Worm (Caenorhabditis elegans) whole organism, L3 larva: ENCODE results near the gene srbc-8.
"Not testable (repeated sequence)": the region's sequence is repeated elsewhere in the genome, so short reads cannot be mapped to it uniquely, and the experiment has no call there.

ENCODE experiments used
- R02D3.7 ChIP-seq: fragments of 150-350 bp; optimal IDR thresholded peaks from 2 replicates; lab custom pipeline; 2014; ENCODE audit warnings: missing biosample characterization, missing genetic modification characterization
- ZK546.5 ChIP-seq: sonication (generic microtip); optimal IDR thresholded peaks from 2 replicates; lab custom pipeline; 2017; ENCODE audit warnings: missing biosample characterization, missing genetic modification characterization
- aly-2 ChIP-seq: fragments of 150-350 bp; optimal IDR thresholded peaks from 2 replicates; lab custom pipeline; 2014; ENCODE audit warnings: missing biosample characterization, missing genetic modification characterization
- ama-1 ChIP-seq: fragments of 150-350 bp; optimal IDR thresholded peaks from 2 replicates; lab custom pipeline; 2018
- ceh-16 ChIP-seq: sonication (generic microtip); optimal IDR thresholded peaks from 2 replicates; lab custom pipeline; 2017; ENCODE audit warnings: missing biosample characterization, missing genetic modification characterization
- ceh-28 ChIP-seq: fragments of 150-350 bp; optimal IDR thresholded peaks from 2 replicates; lab custom pipeline; 2014; ENCODE audit warnings: missing biosample characterization, missing genetic modification reagents, missing genetic modification characterization
- ceh-82 ChIP-seq: fragments of 150-350 bp; optimal IDR thresholded peaks from 2 replicates; lab custom pipeline; 2014; ENCODE audit warnings: missing biosample characterization, missing genetic modification characterization
- daf-12 ChIP-seq: fragments of 150-350 bp; optimal IDR thresholded peaks from 2 replicates; lab custom pipeline; 2014; ENCODE audit warnings: missing biosample characterization, missing genetic modification reagents, missing genetic modification characterization
- egl-27 ChIP-seq: sonication (generic microtip); optimal IDR thresholded peaks from 4 replicates; lab custom pipeline; 2017; ENCODE audit warnings: missing biosample characterization, missing genetic modification reagents, missing genetic modification characterization
- egl-5 ChIP-seq: fragments of 150-350 bp; optimal IDR thresholded peaks from 2 replicates; lab custom pipeline; 2017; ENCODE audit warnings: missing biosample characterization, missing genetic modification reagents, missing genetic modification characterization, inconsistent platforms
- elt-1 ChIP-seq: fragments of 150-350 bp; optimal IDR thresholded peaks from 2 replicates; lab custom pipeline; 2014; ENCODE audit warnings: missing biosample characterization, missing genetic modification characterization
- elt-2 ChIP-seq: sonication (generic microtip); optimal IDR thresholded peaks from 2 replicates; lab custom pipeline; 2016; ENCODE audit warnings: missing genetic modification reagents, mild to moderate bottlenecking, missing genetic modification characterization, missing compliant biosample characterization
- eor-1 ChIP-seq, 2 experiments: fragments of 150-350 bp; optimal IDR thresholded peaks; 2 replicates each; lab custom pipeline; 2014 to 2018; ENCODE audit warnings: missing biosample characterization in 2 of 2, missing genetic modification characterization in 2 of 2
- fkh-10 ChIP-seq: sonication (generic microtip); optimal IDR thresholded peaks from 2 replicates; lab custom pipeline; 2017; ENCODE audit warnings: missing biosample characterization, missing genetic modification reagents, missing genetic modification characterization
- fkh-2 ChIP-seq: fragments of 150-350 bp; optimal IDR thresholded peaks from 2 replicates; lab custom pipeline; 2014; ENCODE audit warnings: missing biosample characterization, missing genetic modification reagents, missing genetic modification characterization
- hmg-11 ChIP-seq: sonication (generic microtip); optimal IDR thresholded peaks from 2 replicates; lab custom pipeline; 2016; ENCODE audit warnings: missing genetic modification characterization, missing compliant biosample characterization
- jun-1 ChIP-seq: fragments of 150-350 bp; optimal IDR thresholded peaks from 2 replicates; lab custom pipeline; 2014; ENCODE audit warnings: missing biosample characterization, missing genetic modification reagents, missing genetic modification characterization
- lin-15B ChIP-seq: fragments of 150-350 bp; optimal IDR thresholded peaks from 2 replicates; lab custom pipeline; 2014; ENCODE audit warnings: missing biosample characterization, missing genetic modification characterization
- lin-39 ChIP-seq: fragments of 150-350 bp; optimal IDR thresholded peaks from 2 replicates; lab custom pipeline; 2018; ENCODE audit warnings: missing biosample characterization, missing genetic modification reagents, missing genetic modification characterization
- lsy-12 ChIP-seq: sonication (generic microtip); optimal IDR thresholded peaks from 2 replicates; lab custom pipeline; 2016; ENCODE audit warnings: mild to moderate bottlenecking, missing genetic modification characterization, missing compliant biosample characterization
- mdl-1 ChIP-seq: fragments of 150-350 bp; optimal IDR thresholded peaks from 2 replicates; lab custom pipeline; 2014; ENCODE audit warnings: missing biosample characterization, missing genetic modification characterization
- mml-1 ChIP-seq: fragments of 150-350 bp; sonication (generic microtip); optimal IDR thresholded peaks from 3 replicates; lab custom pipeline; 2014; ENCODE audit warnings: missing biosample characterization, missing genetic modification characterization
- nfya-1 ChIP-seq: sonication (generic microtip); optimal IDR thresholded peaks from 2 replicates; lab custom pipeline; 2017; ENCODE audit warnings: missing genetic modification characterization, mild to moderate bottlenecking, missing compliant biosample characterization, antibody characterized with exemption, moderate library complexity; ENCODE audit not compliant: insufficient read depth
- nhr-11 ChIP-seq: fragments of 150-350 bp; optimal IDR thresholded peaks from 2 replicates; lab custom pipeline; 2014; ENCODE audit warnings: missing biosample characterization, missing genetic modification characterization
- nhr-12 ChIP-seq: fragments of 150-350 bp; optimal IDR thresholded peaks from 2 replicates; lab custom pipeline; 2014; ENCODE audit warnings: missing biosample characterization, missing genetic modification characterization
- nhr-23 ChIP-seq: fragments of 150-350 bp; optimal IDR thresholded peaks from 2 replicates; lab custom pipeline; 2014; ENCODE audit warnings: missing biosample characterization, missing genetic modification reagents, missing genetic modification characterization
- nhr-25 ChIP-seq: sonication (generic microtip); optimal IDR thresholded peaks from 2 replicates; lab custom pipeline; 2017; ENCODE audit warnings: missing biosample characterization, missing genetic modification characterization
- nhr-28 ChIP-seq: fragments of 150-350 bp; optimal IDR thresholded peaks from 2 replicates; lab custom pipeline; 2014; ENCODE audit warnings: missing biosample characterization, missing genetic modification characterization
- nhr-67 ChIP-seq: fragments of 150-350 bp; optimal IDR thresholded peaks from 2 replicates; lab custom pipeline; 2014; ENCODE audit warnings: missing biosample characterization, missing genetic modification characterization
- nhr-76 ChIP-seq: fragments of 150-350 bp; sonication (generic microtip); optimal IDR thresholded peaks from 5 replicates; lab custom pipeline; 2014; ENCODE audit warnings: missing biosample characterization, missing genetic modification characterization
- nhr-77 ChIP-seq: fragments of 150-350 bp; optimal IDR thresholded peaks from 2 replicates; lab custom pipeline; 2014; ENCODE audit warnings: missing biosample characterization, missing genetic modification characterization
- pqm-1 ChIP-seq: fragments of 150-350 bp; optimal IDR thresholded peaks from 2 replicates; lab custom pipeline; 2017; ENCODE audit warnings: missing biosample characterization, missing genetic modification characterization, inconsistent platforms
- sea-2 ChIP-seq: fragments of 150-350 bp; sonication (generic microtip); optimal IDR thresholded peaks from 4 replicates; lab custom pipeline; 2014; ENCODE audit warnings: missing biosample characterization, missing genetic modification reagents, missing genetic modification characterization
- skn-1 ChIP-seq: fragments of 150-350 bp; optimal IDR thresholded peaks from 2 replicates; lab custom pipeline; 2014; ENCODE audit warnings: missing biosample characterization, missing genetic modification characterization
- snpc-4 ChIP-seq: fragments of 150-350 bp; optimal IDR thresholded peaks from 2 replicates; lab custom pipeline; 2014; ENCODE audit warnings: missing biosample characterization, missing genetic modification characterization
- unc-39 ChIP-seq: sonication (generic microtip); optimal IDR thresholded peaks from 4 replicates; lab custom pipeline; 2017; ENCODE audit warnings: missing biosample characterization, missing genetic modification characterization
- zag-1 ChIP-seq: fragments of 150-350 bp; optimal IDR thresholded peaks from 2 replicates; lab custom pipeline; 2014; ENCODE audit warnings: missing biosample characterization, missing genetic modification characterization
- ztf-4 ChIP-seq: fragments of 150-350 bp; optimal IDR thresholded peaks from 2 replicates; lab custom pipeline; 2014; ENCODE audit warnings: missing biosample characterization, missing genetic modification characterization

The srbc-8 gene

ce11 chrV:7444331-7444730 is 40.6 kb downstream of the srbc-8 start, which contains the start of gene nhr-141:
nhr-141 (plus strand) TSS chrV:7444661.
- not testable (repeated sequence) for TF ChIP-seq nfya-1 (tag; lab: Kevin White, UChicago); nhr-28; eor-1 (tag; optimal IDR thresholded peaks at IDR 0.05; lab: Kevin White, UChicago)

DNA sequence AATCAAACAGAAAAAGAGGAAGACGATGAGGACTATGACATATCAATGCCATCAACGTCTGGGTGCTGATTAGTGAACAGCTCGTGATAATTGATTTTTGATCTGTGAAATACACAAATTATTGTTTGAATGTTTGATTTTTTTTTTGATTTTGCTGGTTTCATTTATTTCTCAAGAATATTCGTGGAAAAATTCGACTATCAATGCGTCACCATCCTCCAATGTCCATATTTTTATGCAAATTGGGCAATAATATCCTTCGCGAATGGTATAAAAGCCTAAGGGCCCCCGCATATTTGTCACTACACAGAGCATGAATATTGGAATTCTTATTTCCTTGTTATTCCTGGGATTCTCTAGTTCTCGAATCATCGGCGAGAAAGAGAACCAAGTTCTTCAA is 45.1 kb downstream of the srbc-8 start, which contains the start of gene try-13:
TSS of gene try-13 (plus strand) at position 301 of the 400 bp plus-strand sequence.
- TF ChIP-seq nhr-76 (no peak), nhr-67 (no peak), aly-2 (tag; lab: Kevin White, UChicago) (no peak), lin-39 (no peak), mml-1 (tag; lab: Kevin White, UChicago) (no peak), unc-39 (tag; lab: Kevin White, UChicago) (no peak), zag-1 (tag; lab: Kevin White, UChicago) (no peak), mdl-1 (tag; lab: Kevin White, UChicago) (no peak), ztf-4 (tag; lab: Kevin White, UChicago) (no peak), elt-1 (tag; lab: Kevin White, UChicago) (no peak), ama-1 (no peak), sea-2 (GFP tag; lab: Kevin White, UChicago) (no peak), nhr-23 (tag; lab: Kevin White, UChicago) (no peak), nhr-12 (tag; lab: Kevin White, UChicago) (no peak), elt-2 (tag; lab: Kevin White, UChicago) (no peak)

- TF ChIP-seq ceh-82 (no peak), sea-2 (GFP tag; lab: Kevin White, UChicago) (no peak), elt-2 (tag; lab: Kevin White, UChicago) (no peak), fkh-10 (GFP tag; lab: Kevin White, UChicago) (no peak), nfya-1 (tag; lab: Kevin White, UChicago) (no peak), ceh-28 (tag; lab: Kevin White, UChicago) (no peak), ztf-4 (tag; lab: Kevin White, UChicago) (no peak), jun-1 (tag; lab: Kevin White, UChicago) (no peak), nhr-25 (tag; lab: Kevin White, UChicago) (no peak), R02D3.7 (tag; lab: Kevin White, UChicago) (no peak), elt-1 (tag; lab: Kevin White, UChicago) (no peak), pqm-1 (no peak), daf-12 (tag; lab: Kevin White, UChicago) (no peak)
Observed at ce11 chrV:7437985-7438384, 46.9 kb downstream of the srbc-8 start, which contains the start of gene F25E5.16. F25E5.16 (plus strand) TSS chrV:7438285.

DNA sequence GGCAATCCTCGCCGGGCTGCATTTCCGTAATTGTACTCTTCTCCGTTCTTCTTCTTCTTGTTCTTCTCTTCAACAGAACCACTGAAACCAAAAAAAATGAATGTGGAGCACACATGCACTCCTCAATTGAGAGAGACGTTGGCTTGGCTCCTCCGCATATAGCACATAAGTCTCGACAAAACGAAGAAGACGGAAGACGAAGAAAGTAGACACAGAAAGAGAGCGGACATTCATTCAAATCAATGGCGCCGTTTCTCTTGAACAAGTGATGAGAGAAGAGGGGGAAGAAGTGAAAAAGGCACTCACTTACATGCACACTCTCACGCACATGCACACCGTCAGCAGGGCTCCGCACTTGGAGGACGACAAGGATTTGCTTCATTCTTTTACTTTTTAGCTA is 47.4 kb downstream of the srbc-8 start, which contains the start of gene F25E5.9:
TSS of gene F25E5.9 (minus strand) at position 382 of the 400 bp plus-strand sequence.
- TF ChIP-seq egl-27 (tag; lab: Kevin White, UChicago) (no peak), hmg-11 (tag; lab: Kevin White, UChicago) (no peak), ztf-4 (tag; lab: Kevin White, UChicago) (no peak), pqm-1 (no peak), skn-1 (no peak), nfya-1 (tag; lab: Kevin White, UChicago) (peak; percentile 51), ZK546.5 (tag; lab: Kevin White, UChicago) (no peak), egl-5 (tag; lab: Kevin White, UChicago) (no peak), nhr-25 (tag; lab: Kevin White, UChicago) (no peak), ama-1 (peak; percentile 10), nhr-67 (no peak), fkh-10 (GFP tag; lab: Kevin White, UChicago) (peak; percentile 28), nhr-77 (tag; lab: Kevin White, UChicago) (no peak), fkh-2 (tag; lab: Kevin White, UChicago) (no peak), eor-1 (tag; optimal IDR thresholded peaks at IDR 0.05; lab: Kevin White, UChicago) (no peak), nhr-76 (no peak), sea-2 (GFP tag; lab: Kevin White, UChicago) (no peak), nhr-28 (no peak), nhr-23 (tag; lab: Kevin White, UChicago) (no peak), lin-39 (peak; percentile 3), snpc-4 (tag; lab: Kevin White, UChicago) (peak; percentile 32), ceh-16 (no peak), nhr-12 (tag; lab: Kevin White, UChicago) (no peak), lsy-12 (tag; lab: Kevin White, UChicago) (no peak), nhr-11 (tag; lab: Kevin White, UChicago) (no peak), elt-1 (tag; lab: Kevin White, UChicago) (no peak), lin-15B (tag; lab: Kevin White, UChicago) (peak; percentile 7), daf-12 (tag; lab: Kevin White, UChicago) (no peak)
